Worm (Caenorhabditis elegans): ENCODE measurements around the gene tth-1.

tth-1 gene

ce11 chrX:8404308-8405085 lies 19.0 kb downstream of the tth-1 start (continued):
- TF ChIP-seq zip-2 (tag; optimal IDR thresholded peaks at IDR 0.05) (peak; percentile 83), skn-1 (tag; optimal IDR thresholded peaks at IDR 0.05) (no peak), ceh-32 (tag; optimal IDR thresholded peaks at IDR 0.05; ENCODE audit: poor library complexity) (peak; percentile 82), arid-1 (GFP tag; conservative IDR thresholded peaks at IDR 0.05) (peak; percentile 95), lir-3 (tag; optimal IDR thresholded peaks at IDR 0.05) (peak; percentile 88), D1046.2 (GFP tag; IDR thresholded peaks at IDR 0.05) (peak; percentile 93), ZK546.5 (tag; optimal IDR thresholded peaks at IDR 0.05) (no peak), nhr-76 (tag; optimal IDR thresholded peaks at IDR 0.05) (no peak), daf-19 (GFP tag; conservative IDR thresholded peaks at IDR 0.05) (peak; percentile 95), daf-16 (GFP tag; optimal IDR thresholded peaks at IDR 0.05) (peak; percentile 86 to 89), daf-16 (tag; optimal IDR thresholded peaks at IDR 0.05) (peak; percentile 86), nhr-25 (tag; optimal IDR thresholded peaks at IDR 0.05; ENCODE audit: borderline replicate concordance, insufficient read depth) (peak; percentile 82), pqm-1 (tag; optimal IDR thresholded peaks at IDR 0.05) (peak; percentile 10), dmd-6 (GFP tag; IDR thresholded peaks at IDR 0.05) (peak; percentile 93), ama-1 (optimal IDR thresholded peaks at IDR 0.05) (no peak), T20F7.1 (GFP tag; optimal IDR thresholded peaks at IDR 0.05) (peak; percentile 78), cey-2 (tag; optimal IDR thresholded peaks at IDR 0.05; ENCODE audit: borderline replicate concordance, insufficient read depth) (no peak), nhr-102 (tag; optimal IDR thresholded peaks at IDR 0.05) (peak; percentile 90), R02D3.7 (tag; optimal IDR thresholded peaks at IDR 0.05) (no peak), tag-97 (GFP tag; IDR thresholded peaks at IDR 0.05) (0 out of 2 replicates have a peak, but pooled peaks have one; percentile 60), set-16 (GFP tag; IDR thresholded peaks at IDR 0.05) (peak; percentile 75; the same call in 1 of the 2 replicates), unc-62 (GFP tag; optimal IDR thresholded peaks at IDR 0.05 in 1 of 2) (peak in 1 of 2 experiments; percentile 90), unc-62 (tag; optimal IDR thresholded peaks at IDR 0.05) (no peak), dmd-8 (GFP tag; IDR thresholded peaks at IDR 0.05) (peak; percentile 97), lin-29 (GFP tag; IDR thresholded peaks at IDR 0.05) (peak; percentile 67), F44E2.7 (GFP tag; IDR thresholded peaks at IDR 0.05) (peak; percentile 96), unc-39 (tag; optimal IDR thresholded peaks at IDR 0.05) (no peak), egl-43 (GFP tag; IDR thresholded peaks at IDR 0.05) (peak; percentile 99), mep-1 (tag; optimal IDR thresholded peaks at IDR 0.05) (peak; percentile 95), nhr-42 (GFP tag; IDR thresholded peaks at IDR 0.05) (peak; percentile 92), attf-4 (tag; optimal IDR thresholded peaks at IDR 0.05) (no peak)

ce11 chrX:8394279-8394678 lies 29.3 kb downstream of the tth-1 start:
- TF ChIP-seq ceh-28 (tag; optimal IDR thresholded peaks at IDR 0.05) (no peak), hif-1 (tag; optimal IDR thresholded peaks at IDR 0.05) (no peak), set-16 (GFP tag; IDR thresholded peaks at IDR 0.05) (no peak), F37D6.2 (tag; optimal IDR thresholded peaks at IDR 0.05) (no peak), vab-7 (GFP tag; IDR thresholded peaks at IDR 0.05) (no peak), mep-1 (tag; optimal IDR thresholded peaks at IDR 0.05) (no peak), cey-2 (tag; optimal IDR thresholded peaks at IDR 0.05; ENCODE audit: borderline replicate concordance, insufficient read depth) (no peak), ZK337.2 (GFP tag; IDR thresholded peaks at IDR 0.05) (no peak), nhr-6 (tag; optimal IDR thresholded peaks at IDR 0.05) (no peak)

- no peak for TF ChIP-seq ZK337.2 (GFP tag; IDR thresholded peaks at IDR 0.05)
- TF ChIP-seq ceh-44 (GFP tag; IDR thresholded peaks at IDR 0.05), result no peak
- TF ChIP-seq dve-1 (tag; optimal IDR thresholded peaks at IDR 0.05; ENCODE audit: insufficient read depth), result peak; percentile 43
- TF ChIP-seq hlh-11 (tag; optimal IDR thresholded peaks at IDR 0.05), result peak; percentile 27
- TF ChIP-seq ama-1 (optimal IDR thresholded peaks at IDR 0.05), result no peak
- peak in 1 of 2 experiments; percentile 93 for TF ChIP-seq unc-62 (GFP tag; optimal IDR thresholded peaks at IDR 0.05 in 1 of 2)
- no peak for TF ChIP-seq unc-62 (tag; optimal IDR thresholded peaks at IDR 0.05)
- TF ChIP-seq lin-15B (tag; optimal IDR thresholded peaks at IDR 0.05), result no peak
- peak; percentile 43 for TF ChIP-seq pqm-1 (tag; optimal IDR thresholded peaks at IDR 0.05)
- TF ChIP-seq spr-1 (tag; optimal IDR thresholded peaks at IDR 0.05), result no peak
- TF ChIP-seq skn-1 (tag; optimal IDR thresholded peaks at IDR 0.05), result no peak
- no peak for TF ChIP-seq Y5F2A.4 (GFP tag; optimal IDR thresholded peaks at IDR 0.05)
- TF ChIP-seq Y105C5A.15 (GFP tag; IDR thresholded peaks at IDR 0.05), result no peak
- no peak for TF ChIP-seq hif-1 (tag; optimal IDR thresholded peaks at IDR 0.05)
- no peak for TF ChIP-seq nhr-111 (GFP tag; optimal IDR thresholded peaks at IDR 0.05)
- no peak for TF ChIP-seq php-3 (GFP tag; IDR thresholded peaks at IDR 0.05)
- TF ChIP-seq daf-16 (GFP tag; optimal IDR thresholded peaks at IDR 0.05), result no peak
- peak; percentile 35 for TF ChIP-seq daf-16 (tag; optimal IDR thresholded peaks at IDR 0.05)
Observed at ce11 chrX:8392539-8392996, 31.0 kb downstream of the tth-1 start, which contains the start of gene wrk-1. TSS of gene wrk-1 (minus strand) at chrX:8392589.
